Fruit fly (Drosophila melanogaster): ENCODE data around the gene CG7907.

The CG7907 gene

DNA sequence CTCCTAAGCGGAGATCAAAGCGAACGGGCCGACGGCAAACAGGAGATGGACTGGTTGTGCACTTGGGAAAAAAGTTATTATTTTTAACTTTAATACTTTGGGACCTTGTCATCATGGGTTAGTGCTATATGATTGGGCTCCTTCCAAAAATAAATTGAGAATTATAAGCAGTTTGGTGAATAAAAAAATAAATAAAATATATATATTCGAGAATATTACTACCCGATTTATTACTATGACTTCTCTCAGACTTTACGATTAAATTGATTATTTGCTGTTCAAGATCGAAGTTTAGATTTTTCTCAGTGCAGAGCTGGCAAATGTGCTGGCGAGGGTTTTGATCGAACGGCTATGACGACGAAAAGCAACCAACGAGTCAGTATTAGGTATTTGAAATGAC, 16.4 kb downstream of the CG7907 start:
- TF ChIP-seq toe (GFP tag; optimal IDR thresholded peaks at IDR 0.05), result no peak
- TF ChIP-seq CG14711 (tag; optimal IDR thresholded peaks at IDR 0.05), result no peak
- no peak for TF ChIP-seq tj (GFP tag; optimal IDR thresholded peaks at IDR 0.05)
- no peak for TF ChIP-seq bab1 (GFP tag; optimal IDR thresholded peaks at IDR 0.05)
- no peak for TF ChIP-seq kay (GFP tag; ENCODE audit: borderline replicate concordance)
- no peak for TF ChIP-seq Mnt (GFP tag; optimal IDR thresholded peaks at IDR 0.05)
- no peak for TF ChIP-seq CG7045 (GFP tag; optimal IDR thresholded peaks at IDR 0.05)
- no peak for TF ChIP-seq CG7101 (tag; optimal IDR thresholded peaks at IDR 0.05)
- TF ChIP-seq CG11617 (GFP tag; optimal IDR thresholded peaks at IDR 0.05), result no peak
- TF ChIP-seq pad (GFP tag; optimal IDR thresholded peaks at IDR 0.05), result no peak

DNA sequence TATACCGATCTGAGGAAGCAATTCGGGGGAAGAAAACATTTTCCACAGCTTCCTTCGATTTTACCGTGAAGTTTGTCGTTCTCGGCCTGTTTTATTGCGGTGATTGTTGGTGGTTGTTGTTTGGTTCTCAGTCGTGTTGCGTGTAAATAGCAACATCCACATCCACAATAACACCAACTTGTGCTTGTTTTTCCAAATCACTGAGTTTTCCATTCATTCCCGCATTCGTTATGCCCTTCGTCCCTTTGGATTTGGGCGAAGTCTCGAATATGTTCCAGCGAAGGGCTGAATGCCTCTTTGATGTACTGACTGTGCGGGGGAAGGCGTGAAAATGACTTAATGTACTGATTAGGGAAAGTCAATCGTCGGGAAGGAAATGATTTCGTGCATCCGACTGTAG, 23.3 kb downstream of the CG7907 start:
- TF ChIP-seq CG7101 (tag; optimal IDR thresholded peaks at IDR 0.05), result no peak
- no peak for TF ChIP-seq cic (GFP tag; optimal IDR thresholded peaks at IDR 0.05)
- TF ChIP-seq toe (GFP tag; optimal IDR thresholded peaks at IDR 0.05), result no peak
- TF ChIP-seq CG14711 (tag; optimal IDR thresholded peaks at IDR 0.05), result no peak
- no peak for TF ChIP-seq Crg-1 (GFP tag; optimal IDR thresholded peaks at IDR 0.05)
- no peak for TF ChIP-seq Mnt (GFP tag; optimal IDR thresholded peaks at IDR 0.05)
- no peak for TF ChIP-seq bab1 (GFP tag; optimal IDR thresholded peaks at IDR 0.05)
- TF ChIP-seq ovo (GFP tag; optimal IDR thresholded peaks at IDR 0.05), result no peak
- no peak for TF ChIP-seq CG11617 (GFP tag; optimal IDR thresholded peaks at IDR 0.05)
- no peak for TF ChIP-seq kay (GFP tag; ENCODE audit: borderline replicate concordance)

DNA sequence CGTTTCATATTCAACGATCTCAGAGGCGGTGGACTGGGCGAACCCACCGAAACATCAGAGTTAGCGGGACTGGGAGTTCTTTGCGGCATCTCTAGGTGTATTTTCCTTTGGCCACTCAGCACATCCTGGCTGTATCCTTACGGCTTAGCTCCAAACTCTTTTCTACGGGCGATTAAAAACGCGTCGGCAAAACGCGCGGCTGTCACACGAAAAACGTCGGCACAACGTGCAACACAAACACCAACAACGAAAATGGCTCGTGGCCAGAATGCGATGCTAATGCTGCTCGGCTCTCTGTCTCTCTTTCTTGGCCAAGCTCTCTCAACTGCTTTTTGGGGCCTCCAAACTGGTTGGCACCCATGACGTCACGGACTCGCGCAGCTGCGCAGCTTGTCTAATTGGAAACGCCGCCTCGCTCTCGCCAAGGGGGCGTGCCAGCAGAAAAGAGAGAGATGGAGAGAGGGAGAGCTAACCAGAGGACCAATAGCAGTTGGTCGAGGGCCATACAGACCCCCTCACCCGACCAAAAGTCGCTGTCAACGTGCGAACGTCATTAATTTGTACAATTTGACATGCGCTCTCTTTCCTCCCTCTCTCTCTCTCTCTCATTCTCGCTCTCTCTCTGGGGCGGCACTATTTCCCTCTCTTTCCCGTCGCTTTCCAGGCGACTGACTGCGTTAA, 30.5 kb downstream of the CG7907 start, which contains the start of gene lbl:
lbl (minus strand) TSS at position 255 of the 681 bp plus-strand sequence.
- TF ChIP-seq kay (GFP tag; ENCODE audit: borderline replicate concordance), result no peak
- TF ChIP-seq CG7045 (GFP tag; optimal IDR thresholded peaks at IDR 0.05), result no peak
- TF ChIP-seq bab1 (GFP tag; optimal IDR thresholded peaks at IDR 0.05), result no peak
- TF ChIP-seq Mnt (GFP tag; optimal IDR thresholded peaks at IDR 0.05), result no peak
- no peak for TF ChIP-seq Hr96 (GFP tag; optimal IDR thresholded peaks at IDR 0.05)
- no peak for TF ChIP-seq CG5204 (GFP tag; optimal IDR thresholded peaks at IDR 0.05)
- no peak for TF ChIP-seq CG14711 (tag; optimal IDR thresholded peaks at IDR 0.05)
- TF ChIP-seq CG1620 (GFP tag; optimal IDR thresholded peaks at IDR 0.05), result no peak
- TF ChIP-seq CG33017 (tag; optimal IDR thresholded peaks at IDR 0.05), result no peak
- no peak for TF ChIP-seq toe (GFP tag; optimal IDR thresholded peaks at IDR 0.05)
- no peak for TF ChIP-seq CG11617 (GFP tag; optimal IDR thresholded peaks at IDR 0.05)
- no peak for TF ChIP-seq tj (GFP tag; optimal IDR thresholded peaks at IDR 0.05)
- TF ChIP-seq CG7101 (tag; optimal IDR thresholded peaks at IDR 0.05), result no peak
- TF ChIP-seq pad (GFP tag; optimal IDR thresholded peaks at IDR 0.05), result no peak
- no peak for TF ChIP-seq ovo (GFP tag; optimal IDR thresholded peaks at IDR 0.05)
- no peak for TF ChIP-seq Crg-1 (GFP tag; optimal IDR thresholded peaks at IDR 0.05)

DNA sequence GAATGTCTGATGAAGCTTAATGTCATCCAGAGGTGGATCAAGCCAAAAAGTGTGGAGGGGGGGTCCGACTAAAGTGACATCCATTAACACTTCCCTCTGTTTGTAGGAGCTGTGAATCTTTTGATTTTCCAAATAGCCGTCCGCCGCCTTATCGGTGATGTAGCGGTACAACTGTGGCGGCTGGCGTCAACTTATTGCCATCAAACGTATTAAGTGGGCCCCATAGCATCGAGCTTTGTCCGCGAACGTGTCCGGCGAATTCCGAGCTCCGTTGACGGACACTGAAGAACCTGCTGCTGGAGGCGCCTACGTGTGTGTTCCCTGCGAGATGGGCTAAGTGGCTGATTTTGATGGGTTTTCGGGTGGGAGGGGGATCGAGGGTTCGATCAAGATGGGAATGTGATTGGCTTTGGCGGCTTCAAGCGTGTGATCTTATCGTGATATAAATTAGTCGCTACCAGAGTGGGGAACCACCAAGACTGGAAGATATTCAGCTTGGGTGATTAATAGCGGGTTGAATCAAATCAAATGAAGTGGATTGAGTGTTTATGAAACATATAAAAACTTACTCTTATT, 34.1 kb downstream of the CG7907 start:
- TF ChIP-seq CG5204 (GFP tag; optimal IDR thresholded peaks at IDR 0.05), result no peak

DNA sequence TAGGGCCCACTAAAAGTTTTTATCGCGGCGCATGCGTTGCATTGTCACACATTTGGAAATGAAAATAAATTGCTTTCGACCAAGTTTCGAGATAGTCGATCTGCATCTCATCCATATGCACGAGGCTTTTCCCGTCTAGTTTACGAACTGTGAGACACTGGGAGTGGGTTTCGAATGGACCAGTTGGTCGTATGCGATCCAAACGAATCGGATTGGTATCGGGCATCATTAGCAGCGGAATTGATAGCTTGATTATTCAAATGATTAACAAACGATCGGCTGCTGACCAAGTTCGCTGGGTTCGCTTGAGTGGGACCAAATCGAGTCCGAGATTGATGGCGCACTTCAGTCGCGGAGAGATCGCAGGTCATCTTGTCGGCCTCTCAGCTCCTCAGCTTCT, 36.6 kb downstream of the CG7907 start:
- no peak for TF ChIP-seq bab1 (GFP tag; optimal IDR thresholded peaks at IDR 0.05)
- no peak for TF ChIP-seq CG7101 (tag; optimal IDR thresholded peaks at IDR 0.05)
- no peak for TF ChIP-seq cic (GFP tag; optimal IDR thresholded peaks at IDR 0.05)
- TF ChIP-seq toe (GFP tag; optimal IDR thresholded peaks at IDR 0.05), result no peak
- no peak for TF ChIP-seq pad (GFP tag; optimal IDR thresholded peaks at IDR 0.05)
- TF ChIP-seq Hr96 (GFP tag; optimal IDR thresholded peaks at IDR 0.05), result no peak
- no peak for TF ChIP-seq Crg-1 (GFP tag; optimal IDR thresholded peaks at IDR 0.05)
- TF ChIP-seq CG11617 (GFP tag; optimal IDR thresholded peaks at IDR 0.05), result no peak
- no peak for TF ChIP-seq CG14711 (tag; optimal IDR thresholded peaks at IDR 0.05)
- TF ChIP-seq ovo (GFP tag; optimal IDR thresholded peaks at IDR 0.05), result no peak
- no peak for TF ChIP-seq CG12768 (GFP tag; optimal IDR thresholded peaks at IDR 0.05)
- TF ChIP-seq CG33017 (tag; optimal IDR thresholded peaks at IDR 0.05), result no peak
- no peak for TF ChIP-seq CG1620 (GFP tag; optimal IDR thresholded peaks at IDR 0.05)
- TF ChIP-seq Mnt (GFP tag; optimal IDR thresholded peaks at IDR 0.05), result no peak
- TF ChIP-seq kay (GFP tag; ENCODE audit: borderline replicate concordance), result no peak
- TF ChIP-seq cnc (optimal IDR thresholded peaks at IDR 0.05), result no peak
- no peak for TF ChIP-seq CG5204 (GFP tag; optimal IDR thresholded peaks at IDR 0.05)
- no peak for TF ChIP-seq CG7045 (GFP tag; optimal IDR thresholded peaks at IDR 0.05)
- TF ChIP-seq tj (GFP tag; optimal IDR thresholded peaks at IDR 0.05), result no peak
- TF ChIP-seq Clk (GFP tag; optimal IDR thresholded peaks at IDR 0.05), result no peak

DNA sequence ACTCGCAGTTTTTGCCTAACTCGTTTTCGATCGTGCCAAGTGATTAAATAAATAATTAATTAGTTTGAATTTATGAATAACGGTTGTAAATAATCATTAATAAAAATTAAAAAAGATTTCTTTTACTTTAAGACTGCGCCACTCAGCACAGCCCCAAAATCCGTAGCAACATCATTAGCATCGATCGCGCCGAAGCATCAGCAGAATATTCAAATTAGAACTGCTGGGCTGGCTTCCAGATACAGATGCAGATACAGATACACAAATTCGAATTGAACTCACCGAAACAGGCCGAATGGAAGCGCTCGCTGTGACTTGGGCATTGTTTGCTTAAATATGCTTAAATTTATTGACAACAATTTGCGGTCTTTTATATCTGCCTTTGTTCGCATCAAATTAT, 37.2 kb downstream of the CG7907 start:
- TF ChIP-seq Crg-1 (GFP tag; optimal IDR thresholded peaks at IDR 0.05), result no peak
- no peak for TF ChIP-seq toe (GFP tag; optimal IDR thresholded peaks at IDR 0.05)
- TF ChIP-seq CG14711 (tag; optimal IDR thresholded peaks at IDR 0.05), result no peak
- TF ChIP-seq CG11617 (GFP tag; optimal IDR thresholded peaks at IDR 0.05), result no peak
- no peak for TF ChIP-seq ovo (GFP tag; optimal IDR thresholded peaks at IDR 0.05)
- no peak for TF ChIP-seq Clk (GFP tag; optimal IDR thresholded peaks at IDR 0.05)
- TF ChIP-seq pad (GFP tag; optimal IDR thresholded peaks at IDR 0.05), result no peak
- TF ChIP-seq kay (GFP tag; ENCODE audit: borderline replicate concordance), result no peak
- TF ChIP-seq CG7101 (tag; optimal IDR thresholded peaks at IDR 0.05), result no peak
- TF ChIP-seq CG7045 (GFP tag; optimal IDR thresholded peaks at IDR 0.05), result no peak
- TF ChIP-seq CG5204 (GFP tag; optimal IDR thresholded peaks at IDR 0.05), result no peak
- TF ChIP-seq CG1620 (GFP tag; optimal IDR thresholded peaks at IDR 0.05), result no peak
- no peak for TF ChIP-seq CG33017 (tag; optimal IDR thresholded peaks at IDR 0.05)
- TF ChIP-seq cnc (optimal IDR thresholded peaks at IDR 0.05), result no peak
- no peak for TF ChIP-seq CG12768 (GFP tag; optimal IDR thresholded peaks at IDR 0.05)
- no peak for TF ChIP-seq tj (GFP tag; optimal IDR thresholded peaks at IDR 0.05)
- no peak for TF ChIP-seq Hr96 (GFP tag; optimal IDR thresholded peaks at IDR 0.05)
- TF ChIP-seq cic (GFP tag; optimal IDR thresholded peaks at IDR 0.05), result no peak
- no peak for TF ChIP-seq bab1 (GFP tag; optimal IDR thresholded peaks at IDR 0.05)
- no peak for TF ChIP-seq Mnt (GFP tag; optimal IDR thresholded peaks at IDR 0.05)

Measured in whole organism, adult.